Fruit fly (Drosophila melanogaster) whole organism, larva: ENCODE data around the gene BomT3.
A peak's percentile ranks its signal among the peaks of the same experiment; 100 is the strongest.

ENCODE experiments used
- noc ChIP-seq: fragments of 200-800 bp; sonication (Bioruptor generic); optimal IDR thresholded peaks from 3 replicates; lab custom pipeline; 2019; ENCODE audit warnings: missing biosample characterization, mild to moderate bottlenecking, missing genetic modification characterization, moderate library complexity

BomT3 gene

dm6 chr3R:22072553-22072952 lies 13.6 kb downstream of the BomT3 start:
- TF ChIP-seq noc (tag; lab: Kevin White, UChicago) = no peak

DNA sequence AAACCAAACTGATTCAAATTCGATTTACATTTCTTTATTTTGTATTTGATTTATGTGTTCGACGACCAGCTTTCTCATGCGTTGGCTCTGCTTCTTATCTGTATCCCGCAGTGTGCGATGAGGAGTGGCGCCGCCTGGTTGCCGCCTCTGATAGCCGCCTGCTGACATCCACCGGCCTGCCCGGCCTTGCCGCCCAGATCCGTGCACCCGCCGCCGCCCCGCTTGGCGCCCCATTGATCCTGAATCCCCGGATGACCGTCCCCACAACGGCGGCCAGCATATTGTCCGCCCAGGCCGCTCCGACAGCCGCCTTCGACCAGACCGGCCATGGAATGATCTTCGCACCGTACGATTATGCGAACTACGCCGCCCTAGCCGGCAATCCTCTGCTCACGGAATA lies 14.6 kb downstream of the BomT3 start:
- no peak for TF ChIP-seq noc (tag; lab: Kevin White, UChicago)

dm6 chr3R:22067235-22067634 lies 19.0 kb downstream of the BomT3 start:
- no peak for TF ChIP-seq noc (tag; lab: Kevin White, UChicago)

dm6 chr3R:22066440-22066839 lies 19.8 kb downstream of the BomT3 start:
- TF ChIP-seq noc (tag; lab: Kevin White, UChicago) = no peak

dm6 chr3R:22057083-22057482 lies 29.1 kb downstream of the BomT3 start:
- TF ChIP-seq noc (tag; lab: Kevin White, UChicago) = peak; percentile 7

- no peak for TF ChIP-seq noc (tag; lab: Kevin White, UChicago)
Measured at dm6 chr3R:22053740-22054139, 32.5 kb downstream of the BomT3 start.

- TF ChIP-seq noc (tag; lab: Kevin White, UChicago) = no peak
Measured at dm6 chr3R:22053202-22053601, 33.0 kb downstream of the BomT3 start.

DNA sequence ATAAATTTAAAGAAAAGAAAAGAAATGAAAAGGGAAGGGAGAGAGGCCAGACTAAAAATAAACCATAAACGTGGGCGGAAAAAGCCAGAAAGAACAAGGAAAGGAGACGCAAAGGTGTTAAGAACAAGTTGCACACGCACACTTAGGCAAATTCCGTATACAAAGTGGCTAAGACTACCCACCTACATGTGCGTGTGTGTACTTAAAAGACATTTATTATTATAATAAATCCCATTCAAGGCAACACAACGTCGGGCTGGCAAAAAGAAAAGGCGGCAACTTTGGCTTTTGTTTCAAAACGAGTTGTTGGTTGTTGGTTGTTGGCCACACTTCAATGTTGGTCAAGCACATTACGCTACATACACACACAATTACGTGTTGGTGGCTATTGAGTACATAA lies 34.0 kb downstream of the BomT3 start:
- TF ChIP-seq noc (tag; lab: Kevin White, UChicago) = no peak

DNA sequence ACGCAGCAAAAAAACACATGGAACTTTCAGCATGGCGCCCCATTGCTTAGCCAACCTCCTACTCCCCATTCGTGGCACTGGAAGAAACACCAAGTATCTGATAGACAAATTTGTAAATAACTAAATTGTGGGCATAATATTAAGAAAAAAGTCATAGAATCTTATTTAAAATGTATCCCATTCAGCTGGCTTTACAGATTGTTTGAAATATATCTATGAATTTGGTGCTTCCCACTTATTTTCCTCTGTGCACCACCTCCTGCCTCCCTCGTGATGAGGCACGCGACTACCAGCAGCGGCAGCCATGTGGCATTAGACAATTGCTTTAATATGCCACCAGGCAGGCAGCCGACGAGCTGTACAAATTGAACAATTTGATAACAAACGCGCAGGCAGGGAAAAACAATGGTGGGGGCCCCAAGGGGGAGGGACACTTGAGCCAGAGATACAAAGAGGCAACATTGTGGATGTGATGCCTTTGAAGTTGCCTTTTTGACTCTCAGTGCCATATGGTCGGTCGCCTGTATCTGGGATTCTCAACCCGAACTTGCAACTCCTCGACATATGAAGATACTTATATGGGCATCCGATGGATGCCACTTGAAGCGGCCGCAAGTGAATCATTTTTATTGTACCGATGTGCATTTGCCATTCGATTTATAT lies 36.9 kb downstream of the BomT3 start:
- no peak for TF ChIP-seq noc (tag; lab: Kevin White, UChicago)

- TF ChIP-seq noc (tag; lab: Kevin White, UChicago) = no peak
Measured at dm6 chr3R:22047412-22047811, 38.8 kb downstream of the BomT3 start.

- TF ChIP-seq noc (tag; lab: Kevin White, UChicago) = no peak
Measured at dm6 chr3R:22046723-22047122, 39.5 kb downstream of the BomT3 start.

- TF ChIP-seq noc (tag; lab: Kevin White, UChicago) = no peak
Measured at dm6 chr3R:22046231-22046630, 40.0 kb downstream of the BomT3 start.

DNA sequence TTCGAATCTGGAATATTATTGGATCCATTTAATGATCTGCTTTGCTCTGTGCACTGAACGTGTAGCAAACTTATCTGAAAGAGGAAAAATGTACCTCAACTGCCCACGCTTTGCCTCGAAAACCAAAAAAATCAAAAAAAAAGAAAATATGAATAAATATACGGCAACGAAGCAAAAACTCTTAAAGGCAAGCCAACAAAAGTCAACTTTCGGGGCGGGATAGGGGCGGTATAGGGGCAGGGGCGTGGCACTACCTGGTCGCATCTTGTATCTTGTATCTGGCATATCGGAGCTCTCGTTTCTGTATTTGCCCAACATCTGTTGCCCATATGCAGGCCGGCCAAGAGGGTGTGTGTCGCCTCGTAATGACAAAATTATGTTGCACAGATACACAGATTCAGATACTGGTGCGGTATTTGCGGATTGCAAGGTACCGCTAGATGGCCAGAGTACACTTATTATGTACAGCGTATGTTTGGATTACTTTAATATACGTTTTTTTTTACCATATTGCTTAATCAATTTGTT lies 41.7 kb downstream of the BomT3 start:
- TF ChIP-seq noc (tag; lab: Kevin White, UChicago) = no peak

dm6 chr3R:22043748-22044402 lies 42.3 kb downstream of the BomT3 start:
- TF ChIP-seq noc (tag; lab: Kevin White, UChicago) = no peak

DNA sequence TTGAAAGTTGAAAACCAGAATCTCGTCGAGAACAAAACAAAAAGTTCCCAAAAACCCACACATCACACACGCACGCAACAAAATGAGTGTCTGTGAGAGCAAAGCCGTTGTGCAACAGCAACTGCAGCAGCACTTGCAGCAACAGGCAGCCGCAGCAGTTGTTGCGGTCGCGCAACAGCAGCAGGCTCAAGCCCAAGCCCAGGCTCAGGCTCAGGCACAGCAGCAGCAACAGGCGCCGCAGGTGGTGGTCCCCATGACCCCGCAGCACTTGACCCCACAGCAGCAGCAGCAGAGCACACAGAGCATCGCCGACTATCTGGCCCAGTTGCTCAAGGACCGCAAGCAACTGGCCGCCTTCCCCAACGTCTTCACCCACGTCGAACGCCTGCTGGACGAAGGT lies 43.2 kb downstream of the BomT3 start:
- TF ChIP-seq noc (tag; lab: Kevin White, UChicago) = no peak

dm6 chr3R:22042283-22042875 lies 43.8 kb downstream of the BomT3 start:
- no peak for TF ChIP-seq noc (tag; lab: Kevin White, UChicago)
